Fruit fly (Drosophila melanogaster): ENCODE data around the gene CG7031.

The CG7031 gene

dm6 chr3R:22839257-22839656 lies 35.2 kb downstream of the CG7031 start:
- no peak for TF ChIP-seq cnc (optimal IDR thresholded peaks at IDR 0.05)
- TF ChIP-seq pad (GFP tag; optimal IDR thresholded peaks at IDR 0.05): peak; percentile 30

dm6 chr3R:22846202-22846601 lies 42.1 kb downstream of the CG7031 start, which contains the start of gene CG4704:
TSS of gene CG4704 (minus strand) at chr3R:22846302.
- TF ChIP-seq cnc (optimal IDR thresholded peaks at IDR 0.05) (no peak), tj (GFP tag; optimal IDR thresholded peaks at IDR 0.05) (no peak), bab1 (GFP tag; optimal IDR thresholded peaks at IDR 0.05) (no peak), CG33017 (tag; optimal IDR thresholded peaks at IDR 0.05) (no peak), CG7045 (GFP tag; optimal IDR thresholded peaks at IDR 0.05) (no peak), CG1620 (GFP tag; optimal IDR thresholded peaks at IDR 0.05) (no peak), CG12768 (GFP tag; optimal IDR thresholded peaks at IDR 0.05) (no peak), CG14711 (tag; optimal IDR thresholded peaks at IDR 0.05) (no peak), pad (GFP tag; optimal IDR thresholded peaks at IDR 0.05) (no peak), CG11617 (GFP tag; optimal IDR thresholded peaks at IDR 0.05) (no peak), ovo (GFP tag; optimal IDR thresholded peaks at IDR 0.05) (no peak), Mnt (GFP tag; optimal IDR thresholded peaks at IDR 0.05) (no peak), CG7101 (tag; optimal IDR thresholded peaks at IDR 0.05) (no peak)

All from whole organism, adult.